Fruit fly (Drosophila melanogaster) whole organism, embryonic: Measurements from ENCODE around the gene CG8372.
A peak's percentile ranks its signal among the peaks of the same experiment; 100 is the strongest.

Experiments used
- Atf-2 ChIP-seq: fragments of 200-800 bp; sonication (Bioruptor generic); optimal IDR thresholded peaks from 2 replicates; lab custom pipeline; 2016; ENCODE audit warnings: missing biosample characterization, missing genetic modification characterization
- Atf6 ChIP-seq: fragments of 200-800 bp; sonication (Bioruptor generic); IDR thresholded peaks from 2 replicates; pipeline ENCODE4 v1.3.6; 2022; ENCODE audit warnings: missing biosample characterization, missing genetic modification characterization
- Blimp-1 ChIP-seq: fragments of 200-800 bp; sonication (Bioruptor generic); optimal IDR thresholded peaks from 3 replicates; lab custom pipeline; 2018; ENCODE audit warnings: missing biosample characterization, missing genetic modification characterization, mild to moderate bottlenecking, moderate library complexity, missing genetic modification reagents
- CG10274 ChIP-seq: fragments of 200-800 bp; sonication (Bioruptor generic); optimal IDR thresholded peaks from 3 replicates; lab custom pipeline; 2017; ENCODE audit warnings: missing biosample characterization, mild to moderate bottlenecking, missing genetic modification characterization
- CG10462 ChIP-seq: fragments of 200-800 bp; sonication (Bioruptor generic); optimal IDR thresholded peaks from 2 replicates; lab custom pipeline; 2016; ENCODE audit warnings: missing biosample characterization, missing genetic modification characterization
- CG10979 ChIP-seq: fragments of 200-800 bp; sonication (Bioruptor generic); optimal IDR thresholded peaks from 2 replicates; lab custom pipeline; 2018; ENCODE audit warnings: missing biosample characterization, mild to moderate bottlenecking, missing genetic modification characterization, moderate library complexity
- CG14014 ChIP-seq: fragments of 200-800 bp; sonication (Bioruptor generic); IDR thresholded peaks from 2 replicates; pipeline ENCODE4 v1.3.6; 2022; ENCODE audit warnings: missing biosample characterization, missing genetic modification characterization
- CG14710 ChIP-seq: fragments of 200-800 bp; sonication (Bioruptor generic); optimal IDR thresholded peaks from 3 replicates; lab custom pipeline; 2019; ENCODE audit warnings: missing biosample characterization, mild to moderate bottlenecking, missing genetic modification characterization, moderate library complexity
- CG14860 ChIP-seq: fragments of 200-800 bp; sonication (Bioruptor generic); IDR thresholded peaks from 3 replicates; pipeline ENCODE4 v1.3.6; 2022; ENCODE audit warnings: missing biosample characterization, missing genetic modification characterization; ENCODE audit not compliant: partially characterized antibody
- CG15696 ChIP-seq: fragments of 200-800 bp; sonication (Bioruptor generic); optimal IDR thresholded peaks from 2 replicates; lab custom pipeline; 2019; ENCODE audit warnings: missing biosample characterization, mild to moderate bottlenecking, missing genetic modification characterization, moderate library complexity
- CG1603 ChIP-seq: fragments of 200-800 bp; sonication (Bioruptor generic); optimal IDR thresholded peaks from 2 replicates; lab custom pipeline; 2019; ENCODE audit warnings: missing biosample characterization, mild to moderate bottlenecking, missing genetic modification characterization, moderate library complexity
- CG17829 ChIP-seq: fragments of 200-800 bp; optimal IDR thresholded peaks from 2 replicates; lab custom pipeline; 2019; ENCODE audit warnings: missing biosample characterization, mild to moderate bottlenecking, missing genetic modification characterization, moderate library complexity
- CG1832 ChIP-seq: fragments of 200-800 bp; sonication (Bioruptor generic); optimal IDR thresholded peaks from 2 replicates; lab custom pipeline; 2017; ENCODE audit warnings: missing biosample characterization, mild to moderate bottlenecking, missing genetic modification characterization, inconsistent platforms
- CG18599 ChIP-seq: fragments of 200-800 bp; sonication (Bioruptor generic); optimal IDR thresholded peaks from 3 replicates; lab custom pipeline; 2017; ENCODE audit warnings: missing biosample characterization, missing genetic modification characterization, mild to moderate bottlenecking, moderate library complexity, missing genetic modification reagents
- CG2199 ChIP-seq: fragments of 200-800 bp; sonication (Bioruptor generic); IDR thresholded peaks from 3 replicates; pipeline ENCODE4 v1.3.6; 2022; ENCODE audit warnings: missing biosample characterization, missing genetic modification characterization
- CG5245 ChIP-seq: fragments of 200-800 bp; sonication (Bioruptor generic); optimal IDR thresholded peaks from 3 replicates; lab custom pipeline; 2016; ENCODE audit warnings: missing biosample characterization, missing genetic modification characterization
- CG6689 ChIP-seq: fragments of 200-800 bp; sonication (Bioruptor generic); IDR thresholded peaks from 2 replicates; pipeline ENCODE4 v1.3.6; 2022; ENCODE audit warnings: missing biosample characterization, missing genetic modification characterization
- CG7839 ChIP-seq: fragments of 200-800 bp; sonication (Bioruptor generic); optimal IDR thresholded peaks from 3 replicates; lab custom pipeline; 2018; ENCODE audit warnings: missing biosample characterization, mild to moderate bottlenecking, missing genetic modification characterization, moderate library complexity
- CG9876 ChIP-seq: fragments of 200-800 bp; sonication (Bioruptor generic); optimal IDR thresholded peaks from 2 replicates; lab custom pipeline; 2016; ENCODE audit warnings: missing biosample characterization, missing genetic modification characterization
- Dp ChIP-seq: fragments of 200-800 bp; sonication (Bioruptor generic); optimal IDR thresholded peaks from 2 replicates; lab custom pipeline; 2018; ENCODE audit warnings: missing biosample characterization, mild to moderate bottlenecking, missing genetic modification characterization, moderate library complexity
- GATAe ChIP-seq: fragments of 200-800 bp; sonication (Bioruptor generic); conservative IDR thresholded peaks from 2 replicates; pipeline ENCODE4 v1.3.6; 2022; ENCODE audit warnings: missing biosample characterization, missing genetic modification characterization
- HHEX ChIP-seq: fragments of 200-800 bp; sonication (Bioruptor generic); optimal IDR thresholded peaks from 3 replicates; lab custom pipeline; 2017; ENCODE audit warnings: missing biosample characterization, mild to moderate bottlenecking, missing genetic modification characterization, missing genetic modification reagents
- Lim3 ChIP-seq: fragments of 200-800 bp; sonication (Bioruptor generic); IDR thresholded peaks from 2 replicates; pipeline ENCODE4 v1.3.6; 2022; ENCODE audit warnings: missing biosample characterization, missing genetic modification characterization
- MESR4 ChIP-seq: fragments of 200-800 bp; sonication (Bioruptor generic); optimal IDR thresholded peaks from 2 replicates; lab custom pipeline; 2018; ENCODE audit warnings: missing biosample characterization, mild to moderate bottlenecking, missing genetic modification characterization, moderate library complexity
- NC2α ChIP-seq: fragments of 200-800 bp; sonication (Bioruptor generic); optimal IDR thresholded peaks from 2 replicates; lab custom pipeline; 2016; ENCODE audit warnings: missing biosample characterization, missing genetic modification characterization
- NfI ChIP-seq: fragments of 200-800 bp; sonication (Bioruptor generic); optimal IDR thresholded peaks from 3 replicates; lab custom pipeline; 2018; ENCODE audit warnings: missing biosample characterization, mild to moderate bottlenecking, missing genetic modification characterization, moderate library complexity
- Poxn ChIP-seq: fragments of 200-800 bp; sonication (Bioruptor generic); IDR thresholded peaks from 2 replicates; pipeline ENCODE4 v1.3.6; 2022; ENCODE audit warnings: missing biosample characterization, missing genetic modification characterization
- Six4 ChIP-seq: fragments of 200-800 bp; sonication (Bioruptor generic); optimal IDR thresholded peaks from 2 replicates; lab custom pipeline; 2016; ENCODE audit warnings: missing biosample characterization, missing genetic modification characterization
- ac ChIP-seq: fragments of 200-800 bp; sonication (Bioruptor generic); optimal IDR thresholded peaks from 3 replicates; lab custom pipeline; 2017; ENCODE audit warnings: missing biosample characterization, mild to moderate bottlenecking, missing genetic modification characterization
- bab2 ChIP-seq: fragments of 200-800 bp; sonication (Bioruptor generic); optimal IDR thresholded peaks from 2 replicates; lab custom pipeline; 2016; ENCODE audit warnings: missing biosample characterization, missing genetic modification characterization
- cas ChIP-seq: fragments of 200-800 bp; sonication (Bioruptor generic); IDR thresholded peaks from 2 replicates; pipeline ENCODE4 v1.3.6; 2022; ENCODE audit warnings: missing biosample characterization, missing genetic modification characterization
- ci ChIP-seq: fragments of 200-800 bp; sonication (Bioruptor generic); IDR thresholded peaks from 3 replicates; pipeline ENCODE4 v1.3.6; 2022; ENCODE audit warnings: missing biosample characterization, missing genetic modification characterization
- da ChIP-seq: fragments of 200-800 bp; sonication (Bioruptor generic); optimal IDR thresholded peaks from 2 replicates; lab custom pipeline; 2016; ENCODE audit warnings: missing biosample characterization, missing genetic modification characterization
- dati ChIP-seq: fragments of 200-800 bp; sonication (Bioruptor generic); IDR thresholded peaks from 2 replicates; pipeline ENCODE4 v1.3.6; 2022; ENCODE audit warnings: missing biosample characterization, missing genetic modification characterization
- ewg ChIP-seq: fragments of 200-800 bp; sonication (Bioruptor generic); optimal IDR thresholded peaks from 3 replicates; lab custom pipeline; 2017; ENCODE audit warnings: mild to moderate bottlenecking, missing biosample characterization, missing genetic modification reagents, missing genetic modification characterization
- fd102C ChIP-seq: fragments of 200-800 bp; sonication (Bioruptor generic); optimal IDR thresholded peaks from 2 replicates; lab custom pipeline; 2018; ENCODE audit warnings: missing biosample characterization, mild to moderate bottlenecking, missing genetic modification characterization, moderate library complexity
- fru ChIP-seq: fragments of >200 bp; optimal IDR thresholded peaks from 2 replicates; lab custom pipeline; 2017
- gcm2 ChIP-seq: fragments of 200-800 bp; sonication (Bioruptor generic); optimal IDR thresholded peaks from 2 replicates; lab custom pipeline; 2016; ENCODE audit warnings: missing biosample characterization, missing genetic modification characterization
- gsb ChIP-seq: fragments of 200-800 bp; sonication (Bioruptor generic); IDR thresholded peaks from 2 replicates; pipeline ENCODE4 v1.3.6; 2022; ENCODE audit warnings: missing biosample characterization, missing genetic modification characterization
- kay ChIP-seq: fragments of 200-800 bp; sonication (Bioruptor generic); optimal IDR thresholded peaks from 2 replicates; lab custom pipeline; 2016; ENCODE audit warnings: missing biosample characterization, missing genetic modification characterization
- knrl ChIP-seq: fragments of 200-800 bp; sonication (Bioruptor generic); IDR thresholded peaks from 3 replicates; pipeline ENCODE4 v1.3.6; 2022; ENCODE audit warnings: missing biosample characterization, missing genetic modification characterization; ENCODE audit not compliant: partially characterized antibody
- lbe ChIP-seq: fragments of 200-800 bp; sonication (Bioruptor generic); optimal IDR thresholded peaks from 2 replicates; lab custom pipeline; 2016; ENCODE audit warnings: missing biosample characterization, mild to moderate bottlenecking, missing genetic modification characterization
- nerfin-2 ChIP-seq: fragments of 200-800 bp; sonication (Bioruptor generic); IDR thresholded peaks from 2 replicates; pipeline ENCODE4 v1.3.6; 2022; ENCODE audit warnings: missing biosample characterization, missing genetic modification characterization; ENCODE audit not compliant: partially characterized antibody
- nom ChIP-seq: fragments of 200-800 bp; sonication (Bioruptor generic); optimal IDR thresholded peaks from 2 replicates; lab custom pipeline; 2017; ENCODE audit warnings: missing biosample characterization, missing genetic modification characterization, mild to moderate bottlenecking, moderate library complexity, missing genetic modification reagents
- onecut ChIP-seq: fragments of 200-800 bp; sonication (Bioruptor generic); IDR thresholded peaks from 2 replicates; pipeline ENCODE4 v1.3.6; 2022; ENCODE audit warnings: missing biosample characterization, missing genetic modification characterization
- psq ChIP-seq: fragments of 200-800 bp; sonication (Bioruptor generic); optimal IDR thresholded peaks from 2 replicates; lab custom pipeline; 2017; ENCODE audit warnings: missing biosample characterization, missing genetic modification characterization
- run ChIP-seq: fragments of 200-800 bp; sonication (Bioruptor generic); optimal IDR thresholded peaks from 3 replicates; lab custom pipeline; 2018; ENCODE audit warnings: missing biosample characterization, mild to moderate bottlenecking, missing genetic modification characterization
- sima ChIP-seq: fragments of 200-800 bp; sonication (Bioruptor generic); optimal IDR thresholded peaks from 2 replicates; lab custom pipeline; 2016; ENCODE audit warnings: missing biosample characterization, missing genetic modification characterization
- sqz ChIP-seq: fragments of 200-800 bp; sonication (Bioruptor generic); optimal IDR thresholded peaks from 3 replicates; lab custom pipeline; 2018; ENCODE audit warnings: missing biosample characterization, mild to moderate bottlenecking, missing genetic modification characterization
- twi ChIP-seq: fragments of 200-800 bp; optimal IDR thresholded peaks from 2 replicates; lab custom pipeline; 2019; ENCODE audit warnings: missing biosample characterization, mild to moderate bottlenecking, missing genetic modification characterization, moderate library complexity
- unc-4 ChIP-seq: fragments of 200-800 bp; sonication (Bioruptor generic); IDR thresholded peaks from 2 replicates; pipeline ENCODE4 v1.3.6; 2022; ENCODE audit warnings: missing biosample characterization, missing genetic modification characterization; ENCODE audit not compliant: partially characterized antibody

CG8372 gene

DNA sequence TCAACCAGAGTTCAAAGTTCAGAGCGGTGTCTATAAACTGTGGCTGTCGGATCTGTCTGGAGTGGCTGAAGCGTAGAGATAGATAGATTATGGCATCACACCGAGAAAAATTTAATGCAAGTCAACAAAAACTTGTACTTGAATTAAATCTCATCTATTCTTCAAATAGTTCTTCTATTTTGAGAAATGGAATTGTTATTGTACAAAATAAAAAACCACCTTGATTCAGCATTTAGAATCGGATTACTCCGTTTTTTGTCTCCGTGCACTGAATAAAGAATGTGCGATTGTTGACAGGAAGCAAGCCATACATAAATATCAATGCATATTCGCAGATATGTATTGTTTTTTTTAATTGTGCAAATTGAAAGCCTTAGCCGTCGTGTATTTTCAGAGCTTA lies 16.9 kb upstream of the CG8372 start (continued):
- TF ChIP-seq ac (GFP tag; lab: Kevin White, UChicago), result no peak
- no peak for TF ChIP-seq CG10274 (GFP tag; lab: Kevin White, UChicago)
- TF ChIP-seq CG9876 (GFP tag; lab: Kevin White, UChicago), result no peak
- TF ChIP-seq CG14014 (GFP tag; lab: Robert Waterston, UW), result peak; percentile 45
- no peak for TF ChIP-seq ci (GFP tag; lab: Robert Waterston, UW)
- TF ChIP-seq dati (GFP tag; lab: Robert Waterston, UW), result 0 out of 2 replicates have a peak, but pooled peaks have one; percentile 30
- TF ChIP-seq MESR4 (GFP tag; lab: Kevin White, UChicago), result no peak
- TF ChIP-seq unc-4 (GFP tag; lab: Robert Waterston, UW), result no peak
- no peak for TF ChIP-seq HHEX (GFP tag; lab: Kevin White, UChicago)
- no peak for TF ChIP-seq CG14860 (GFP tag; lab: Robert Waterston, UW)
- TF ChIP-seq CG10979 (tag; lab: Kevin White, UChicago), result peak; percentile 27
- no peak for TF ChIP-seq CG5245 (GFP tag; lab: Kevin White, UChicago)
- TF ChIP-seq ewg, result no peak
- peak; percentile 40 for TF ChIP-seq CG7839 (tag; lab: Kevin White, UChicago)
- peak; percentile 60; the same call in 1 of the 2 replicates for TF ChIP-seq Atf6 (GFP tag; lab: Robert Waterston, UW)
- peak; percentile 11 for TF ChIP-seq nom
- TF ChIP-seq Six4 (GFP tag; lab: Kevin White, UChicago), result peak; percentile 2
- no peak for TF ChIP-seq Dp (GFP tag; lab: Kevin White, UChicago)
- no peak for TF ChIP-seq cas
- TF ChIP-seq Lim3 (GFP tag; lab: Robert Waterston, UW), result no peak
- TF ChIP-seq fd102C (GFP tag; lab: Kevin White, UChicago), result no peak
- no peak for TF ChIP-seq fru (lab: Kevin White, UChicago)
- no peak for TF ChIP-seq gcm2
- no peak for TF ChIP-seq nerfin-2 (GFP tag; lab: Robert Waterston, UW)
- TF ChIP-seq Poxn (GFP tag; lab: Robert Waterston, UW), result no peak
- TF ChIP-seq NC2α (GFP tag; lab: Kevin White, UChicago), result no peak
- peak; percentile 42 for TF ChIP-seq lbe (GFP tag; lab: Kevin White, UChicago)
- peak; percentile 19 for TF ChIP-seq Atf-2 (GFP tag; lab: Kevin White, UChicago)
- TF ChIP-seq psq (GFP tag; lab: Kevin White, UChicago), result no peak
- peak; percentile 52; the same call in 1 of the 2 replicates for TF ChIP-seq CG6689
- no peak for TF ChIP-seq knrl (GFP tag; lab: Robert Waterston, UW)
- TF ChIP-seq CG17829 (tag; lab: Kevin White, UChicago), result no peak
- no peak for TF ChIP-seq sima (GFP tag; lab: Kevin White, UChicago)
- no peak for TF ChIP-seq CG14710 (tag; lab: Kevin White, UChicago)
- TF ChIP-seq CG18599 (GFP tag; lab: Kevin White, UChicago), result peak; percentile 5
- TF ChIP-seq CG15696 (tag; lab: Kevin White, UChicago), result no peak
- peak; percentile 13 for TF ChIP-seq CG1603 (tag; lab: Kevin White, UChicago)
- no peak for TF ChIP-seq twi
- TF ChIP-seq CG1832 (GFP tag; lab: Kevin White, UChicago), result no peak
- TF ChIP-seq CG10462 (GFP tag; lab: Kevin White, UChicago), result no peak
- TF ChIP-seq sqz (GFP tag; lab: Kevin White, UChicago), result no peak
- no peak for TF ChIP-seq GATAe (GFP tag; lab: Robert Waterston, UW)
- no peak for TF ChIP-seq gsb (GFP tag; lab: Robert Waterston, UW)
- TF ChIP-seq bab2 (GFP tag; lab: Kevin White, UChicago), result no peak
- peak; percentile 9 for TF ChIP-seq Blimp-1 (GFP tag; lab: Kevin White, UChicago)
- TF ChIP-seq CG2199, result no peak
- TF ChIP-seq onecut (GFP tag; lab: Robert Waterston, UW), result peak; percentile 24
- no peak for TF ChIP-seq da (GFP tag; lab: Kevin White, UChicago)
- TF ChIP-seq kay (GFP tag; lab: Kevin White, UChicago), result no peak
- no peak for TF ChIP-seq NfI (GFP tag; lab: Kevin White, UChicago)
- no peak for TF ChIP-seq run (tag; lab: Kevin White, UChicago)
